Worm (Caenorhabditis elegans): ENCODE measurements around the gene ubc-22.

The ubc-22 gene

ce11 chrX:8869112-8869675, at the start of gene ubc-22, which contains the start of gene ubc-21:
Gene ubc-22 (minus strand): TSS chrX:8869162.
Gene ubc-21 (plus strand): TSS chrX:8869625.
- no peak for TF ChIP-seq him-1 (tag; optimal IDR thresholded peaks at IDR 0.05)
- no peak for TF ChIP-seq W03F9.2 (tag; optimal IDR thresholded peaks at IDR 0.05)
- TF ChIP-seq dao-5 (tag; optimal IDR thresholded peaks at IDR 0.05), result no peak

- no peak for TF ChIP-seq dao-5 (tag; optimal IDR thresholded peaks at IDR 0.05)
- TF ChIP-seq him-1 (tag; optimal IDR thresholded peaks at IDR 0.05), result no peak
- TF ChIP-seq W03F9.2 (tag; optimal IDR thresholded peaks at IDR 0.05), result no peak
Measured at ce11 chrX:8917730-8918129, 48.8 kb upstream of the ubc-22 start.

ce11 chrX:8911077-8911476, 42.1 kb upstream of the ubc-22 start, which contains the start of gene cyn-8:
Gene cyn-8 (plus strand): TSS chrX:8911293.
- TF ChIP-seq dao-5 (tag; optimal IDR thresholded peaks at IDR 0.05) (no peak), him-1 (tag; optimal IDR thresholded peaks at IDR 0.05) (no peak), W03F9.2 (tag; optimal IDR thresholded peaks at IDR 0.05) (no peak)

ce11 chrX:8905089-8905488, 36.1 kb upstream of the ubc-22 start, which contains the start of gene ensh-1:
Gene ensh-1 (plus strand): TSS chrX:8905389.
- TF ChIP-seq him-1 (tag; optimal IDR thresholded peaks at IDR 0.05) (no peak), dao-5 (tag; optimal IDR thresholded peaks at IDR 0.05) (no peak), W03F9.2 (tag; optimal IDR thresholded peaks at IDR 0.05) (no peak)

ce11 chrX:8902920-8903319, 34.0 kb upstream of the ubc-22 start:
- no peak for TF ChIP-seq dao-5 (tag; optimal IDR thresholded peaks at IDR 0.05)
- TF ChIP-seq him-1 (tag; optimal IDR thresholded peaks at IDR 0.05), result no peak
- no peak for TF ChIP-seq W03F9.2 (tag; optimal IDR thresholded peaks at IDR 0.05)

- TF ChIP-seq dao-5 (tag; optimal IDR thresholded peaks at IDR 0.05) (no peak), him-1 (tag; optimal IDR thresholded peaks at IDR 0.05) (no peak)
Measured at ce11 chrX:8892808-8893207, 23.8 kb upstream of the ubc-22 start, which contains the start of gene C13E3.1. Gene C13E3.1 (plus strand): TSS chrX:8893108.

ce11 chrX:8891393-8891953, 22.5 kb upstream of the ubc-22 start:
- TF ChIP-seq W03F9.2 (tag; optimal IDR thresholded peaks at IDR 0.05), result no peak
- TF ChIP-seq dao-5 (tag; optimal IDR thresholded peaks at IDR 0.05), result no peak
- no peak for TF ChIP-seq him-1 (tag; optimal IDR thresholded peaks at IDR 0.05)

- TF ChIP-seq W03F9.2 (tag; optimal IDR thresholded peaks at IDR 0.05) (no peak), dao-5 (tag; optimal IDR thresholded peaks at IDR 0.05) (no peak), him-1 (tag; optimal IDR thresholded peaks at IDR 0.05) (no peak)
Measured at ce11 chrX:8890251-8890755, 21.3 kb upstream of the ubc-22 start.

- TF ChIP-seq W03F9.2 (tag; optimal IDR thresholded peaks at IDR 0.05), result no peak
- TF ChIP-seq dao-5 (tag; optimal IDR thresholded peaks at IDR 0.05), result no peak
- no peak for TF ChIP-seq him-1 (tag; optimal IDR thresholded peaks at IDR 0.05)
Measured at ce11 chrX:8888835-8889234, 19.9 kb upstream of the ubc-22 start.

ce11 chrX:8882162-8882561, 13.2 kb upstream of the ubc-22 start:
- TF ChIP-seq W03F9.2 (tag; optimal IDR thresholded peaks at IDR 0.05), result no peak
- no peak for TF ChIP-seq him-1 (tag; optimal IDR thresholded peaks at IDR 0.05)
- no peak for TF ChIP-seq dao-5 (tag; optimal IDR thresholded peaks at IDR 0.05)

- TF ChIP-seq W03F9.2 (tag; optimal IDR thresholded peaks at IDR 0.05), result no peak
Measured at ce11 chrX:8879349-8879748, 10.4 kb upstream of the ubc-22 start, which contains the start of gene C06E2.2. Gene C06E2.2 (plus strand): TSS chrX:8879649.

ce11 chrX:8878709-8879108, 9.7 kb upstream of the ubc-22 start:
- TF ChIP-seq him-1 (tag; optimal IDR thresholded peaks at IDR 0.05), result no peak
- no peak for TF ChIP-seq dao-5 (tag; optimal IDR thresholded peaks at IDR 0.05)
- no peak for TF ChIP-seq W03F9.2 (tag; optimal IDR thresholded peaks at IDR 0.05)

- TF ChIP-seq him-1 (tag; optimal IDR thresholded peaks at IDR 0.05) (no peak), W03F9.2 (tag; optimal IDR thresholded peaks at IDR 0.05) (no peak), dao-5 (tag; optimal IDR thresholded peaks at IDR 0.05) (no peak)
Measured at ce11 chrX:8877162-8877561, 8.2 kb upstream of the ubc-22 start.

ce11 chrX:8875867-8876266, 6.9 kb upstream of the ubc-22 start:
- TF ChIP-seq W03F9.2 (tag; optimal IDR thresholded peaks at IDR 0.05) (no peak), dao-5 (tag; optimal IDR thresholded peaks at IDR 0.05) (no peak), him-1 (tag; optimal IDR thresholded peaks at IDR 0.05) (no peak)

ce11 chrX:8874748-8875147, 5.8 kb upstream of the ubc-22 start, which contains the start of gene C06E2.1:
Gene C06E2.1 (minus strand): TSS chrX:8874848.
- no peak for TF ChIP-seq W03F9.2 (tag; optimal IDR thresholded peaks at IDR 0.05)
- no peak for TF ChIP-seq him-1 (tag; optimal IDR thresholded peaks at IDR 0.05)
- no peak for TF ChIP-seq dao-5 (tag; optimal IDR thresholded peaks at IDR 0.05)

All from whole organism, L4/young adult.